Fruit fly (Drosophila melanogaster): ENCODE measurements around the gene tal-AA.

Gene tal-AA

dm6 chr3R:13793979-13794665 lies 18.8 kb upstream of the tal-AA start (continued):
- TF ChIP-seq shn (GFP tag; optimal IDR thresholded peaks at IDR 0.05) (no peak), ttk (GFP tag; IDR thresholded peaks at IDR 0.05) (peak; percentile 41; the same call in 1 of the 2 replicates), CG12219 (GFP tag; optimal IDR thresholded peaks at IDR 0.05) (peak; percentile 66), CG9609 (GFP tag; optimal IDR thresholded peaks at IDR 0.05) (no peak), dimm (GFP tag; IDR thresholded peaks at IDR 0.05) (no peak), ac (GFP tag; optimal IDR thresholded peaks at IDR 0.05) (no peak), CG9215 (GFP tag; IDR thresholded peaks at IDR 0.05) (no peak), ara (GFP tag; IDR thresholded peaks at IDR 0.05) (peak; percentile 67), CG15696 (tag; optimal IDR thresholded peaks at IDR 0.05) (no peak), Usf (GFP tag; optimal IDR thresholded peaks at IDR 0.05) (peak; percentile 33), lab (GFP tag; optimal IDR thresholded peaks at IDR 0.05) (peak; percentile 59), gcm2 (GFP tag; optimal IDR thresholded peaks at IDR 0.05) (no peak), Fer1 (GFP tag; optimal IDR thresholded peaks at IDR 0.05) (no peak), unc-4 (GFP tag; IDR thresholded peaks at IDR 0.05; ENCODE audit: partially characterized antibody) (no peak), hkb (optimal IDR thresholded peaks at IDR 0.05) (no peak), hkb (GFP tag; IDR thresholded peaks at IDR 0.05) (peak; percentile 80), CG3847 (GFP tag; IDR thresholded peaks at IDR 0.05) (peak; percentile 18; the same call in 1 of the 2 replicates), grn (GFP tag; optimal IDR thresholded peaks at IDR 0.05) (no peak), CG10147 (GFP tag; optimal IDR thresholded peaks at IDR 0.05) (peak; percentile 27), Vsx1 (GFP tag; optimal IDR thresholded peaks at IDR 0.05) (peak; percentile 11), CG2202 (tag; optimal IDR thresholded peaks at IDR 0.05) (peak; percentile 70), Mrtf (GFP tag; IDR thresholded peaks at IDR 0.05) (peak; percentile 45; the same call in 1 of the 3 replicates), Bdp1 (GFP tag; optimal IDR thresholded peaks at IDR 0.05) (no peak), CG12769 (tag; optimal IDR thresholded peaks at IDR 0.05) (no peak), gcm (GFP tag; optimal IDR thresholded peaks at IDR 0.05) (peak; percentile 71), toy (GFP tag; IDR thresholded peaks at IDR 0.05) (no peak), Dll (GFP tag; IDR thresholded peaks at IDR 0.05; ENCODE audit: partially characterized antibody) (no peak), CG1529 (GFP tag; optimal IDR thresholded peaks at IDR 0.05) (peak; percentile 83), Trl (optimal IDR thresholded peaks at IDR 0.05) (no peak), Trl (GFP tag; optimal IDR thresholded peaks at IDR 0.05) (no peak), CG1603 (tag; optimal IDR thresholded peaks at IDR 0.05) (peak; percentile 46), Nf-YA (GFP tag; IDR thresholded peaks at IDR 0.05) (0 out of 2 replicates have a peak, but pooled peaks have one; percentile 24), Optix (GFP tag; IDR thresholded peaks at IDR 0.05) (peak; percentile 12; the same call in 1 of the 3 replicates), CG13624 (GFP tag; optimal IDR thresholded peaks at IDR 0.05) (no peak), kah (GFP tag; optimal IDR thresholded peaks at IDR 0.05) (peak; percentile 13), CG4328 (GFP tag; optimal IDR thresholded peaks at IDR 0.05) (peak; percentile 25), lov (optimal IDR thresholded peaks at IDR 0.05) (no peak), lov (GFP tag; IDR thresholded peaks at IDR 0.05) (no peak), az2 (GFP tag; optimal IDR thresholded peaks at IDR 0.05) (peak; percentile 81), Pdp1 (GFP tag; optimal IDR thresholded peaks at IDR 0.05) (peak in 1 of 2 experiments; percentile 24), CG18599 (GFP tag; optimal IDR thresholded peaks at IDR 0.05) (peak; percentile 57), CG10267 (tag; optimal IDR thresholded peaks at IDR 0.05) (peak; percentile 64), CG33213 (GFP tag; optimal IDR thresholded peaks at IDR 0.05) (no peak), cwo (GFP tag; optimal IDR thresholded peaks at IDR 0.05) (no peak), CG1792 (GFP tag; optimal IDR thresholded peaks at IDR 0.05) (no peak), cas (GFP tag; IDR thresholded peaks at IDR 0.05) (no peak), emc (GFP tag; optimal IDR thresholded peaks at IDR 0.05) (no peak), CG13775 (GFP tag; optimal IDR thresholded peaks at IDR 0.05) (peak; percentile 42), CTCF (GFP tag; optimal IDR thresholded peaks at IDR 0.05) (no peak), Six4 (GFP tag; optimal IDR thresholded peaks at IDR 0.05) (peak; percentile 40), zfh1 (GFP tag; IDR thresholded peaks at IDR 0.05) (peak; percentile 61; the same call in 1 of the 3 replicates)
